Fruit fly (Drosophila melanogaster): ENCODE results near the gene cv.

- no peak for TF ChIP-seq Snoo (tag; optimal IDR thresholded peaks at IDR 0.05)
- no peak for TF ChIP-seq D1 (tag; optimal IDR thresholded peaks at IDR 0.05)
- no peak for TF ChIP-seq CG8159 (tag; optimal IDR thresholded peaks at IDR 0.05)
- no peak for TF ChIP-seq CG10348 (GFP tag; IDR thresholded peaks at IDR 0.05)
- no peak for TF ChIP-seq CG32121 (GFP tag; IDR thresholded peaks at IDR 0.05)
Measured at dm6 chrX:5682940-5683339, 6.9 kb upstream of the cv start, which contains the start of gene CG42449.
